Fruit fly (Drosophila melanogaster) whole organism, prepupa: ENCODE measurements around the gene Socs36E.

Experiments used
- CG11294 ChIP-seq: fragments of 200-800 bp; sonication (Bioruptor generic); IDR thresholded peaks from 2 replicates; pipeline ENCODE4 v1.3.6; 2022; ENCODE audit warnings: missing biosample characterization, missing genetic modification characterization
- CG11902 ChIP-seq: fragments of 200-800 bp; sonication (Bioruptor generic); optimal IDR thresholded peaks from 3 replicates; lab custom pipeline; 2016; ENCODE audit warnings: missing biosample characterization, missing genetic modification characterization
- CG6163 ChIP-seq: fragments of 200-800 bp; sonication (Bioruptor generic); IDR thresholded peaks from 3 replicates; pipeline ENCODE4 v1.3.6; 2022; ENCODE audit warnings: missing biosample characterization, missing genetic modification characterization
- Hr39 ChIP-seq: fragments of 200-800 bp; sonication (Bioruptor generic); optimal IDR thresholded peaks from 2 replicates; lab custom pipeline; 2016; ENCODE audit warnings: missing biosample characterization, missing genetic modification characterization
- Hr4 ChIP-seq: fragments of 200-800 bp; sonication (Bioruptor generic); optimal IDR thresholded peaks from 3 replicates; lab custom pipeline; 2016; ENCODE audit warnings: missing biosample characterization, missing genetic modification characterization
- Met ChIP-seq: fragments of 200-800 bp; sonication (Bioruptor generic); optimal IDR thresholded peaks from 3 replicates; lab custom pipeline; 2016; ENCODE audit warnings: missing biosample characterization, missing genetic modification characterization
- dac ChIP-seq: fragments of 200-800 bp; sonication (Bioruptor generic); optimal IDR thresholded peaks from 2 replicates; lab custom pipeline; 2017; ENCODE audit warnings: missing biosample characterization, mild to moderate bottlenecking, missing genetic modification characterization
- ss ChIP-seq, 2 experiments: fragments of 200-800 bp; sonication (Bioruptor generic); optimal IDR thresholded peaks; 2 replicates in 1 of 2; 3 replicates in 1 of 2; lab custom pipeline; 2017 to 2018; ENCODE audit warnings: mild to moderate bottlenecking in 2 of 2, missing biosample characterization in 2 of 2, missing genetic modification characterization in 2 of 2, moderate library complexity in 1 of 2

- 0 out of 3 replicates have a peak, but pooled peaks have one; percentile 28 for TF ChIP-seq CG6163 (GFP tag; lab: Robert Waterston, UW)
- TF ChIP-seq dac (GFP tag; lab: Kevin White, UChicago), result no peak
- peak; percentile 2 for TF ChIP-seq Hr39
- TF ChIP-seq CG11902 (GFP tag; lab: Kevin White, UChicago), result no peak
- TF ChIP-seq ss (GFP tag; optimal IDR thresholded peaks at IDR 0.05; lab: Kevin White, UChicago), result no peak
- TF ChIP-seq Hr4 (GFP tag; lab: Kevin White, UChicago), result no peak
- no peak for TF ChIP-seq CG11294
- TF ChIP-seq Met (GFP tag; lab: Kevin White, UChicago), result no peak
Observed at dm6 chr2L:18186695-18187094, 34.5 kb upstream of the Socs36E start.
